Fruit fly (Drosophila melanogaster): ENCODE results near the gene CG14275.

The CG14275 gene

dm6 chr2L:8284913-8285619 lies 42.2 kb upstream of the CG14275 start (continued):
- TF ChIP-seq bab2 (GFP tag; optimal IDR thresholded peaks at IDR 0.05) (no peak), CG11723 (GFP tag; optimal IDR thresholded peaks at IDR 0.05) (no peak), CG9932 (GFP tag; IDR thresholded peaks at IDR 0.05) (no peak), CG2199 (GFP tag; IDR thresholded peaks at IDR 0.05) (no peak), CG8765 (GFP tag; IDR thresholded peaks at IDR 0.05) (no peak), tgo (GFP tag; IDR thresholded peaks at IDR 0.05) (no peak), CG42726 (GFP tag; IDR thresholded peaks at IDR 0.05; ENCODE audit: partially characterized antibody) (no peak), Hand (GFP tag; optimal IDR thresholded peaks at IDR 0.05) (no peak), Atf-2 (GFP tag; optimal IDR thresholded peaks at IDR 0.05) (no peak), CG2116 (GFP tag; optimal IDR thresholded peaks at IDR 0.05) (no peak), CG16813 (GFP tag; IDR thresholded peaks at IDR 0.05; ENCODE audit: partially characterized antibody) (no peak), Tbp (GFP tag; optimal IDR thresholded peaks at IDR 0.05) (no peak), CG9727 (GFP tag; optimal IDR thresholded peaks at IDR 0.05) (no peak), CG14667 (GFP tag; IDR thresholded peaks at IDR 0.05) (no peak), nau (GFP tag; optimal IDR thresholded peaks at IDR 0.05) (no peak), gcm2 (GFP tag; optimal IDR thresholded peaks at IDR 0.05) (no peak), CG12071 (GFP tag; optimal IDR thresholded peaks at IDR 0.05) (no peak), jumu (GFP tag; optimal IDR thresholded peaks at IDR 0.05) (no peak), CG1529 (GFP tag; optimal IDR thresholded peaks at IDR 0.05) (no peak), fu2 (GFP tag; optimal IDR thresholded peaks at IDR 0.05) (no peak), Max (GFP tag; optimal IDR thresholded peaks at IDR 0.05) (no peak), CG7839 (tag; optimal IDR thresholded peaks at IDR 0.05) (peak; percentile 41), CG17829 (tag; optimal IDR thresholded peaks at IDR 0.05) (peak; percentile 5), ems (GFP tag; optimal IDR thresholded peaks at IDR 0.05) (no peak), peb (GFP tag; IDR thresholded peaks at IDR 0.05) (no peak), danr (GFP tag; IDR thresholded peaks at IDR 0.05) (no peak), phol (tag; optimal IDR thresholded peaks at IDR 0.05) (peak; percentile 47), CG17186 (GFP tag; optimal IDR thresholded peaks at IDR 0.05) (no peak), br (optimal IDR thresholded peaks at IDR 0.05) (no peak), CG2678 (tag; optimal IDR thresholded peaks at IDR 0.05) (peak; percentile 19), schlank (tag; optimal IDR thresholded peaks at IDR 0.05) (no peak), CG18619 (GFP tag; optimal IDR thresholded peaks at IDR 0.05) (no peak), wek (GFP tag; optimal IDR thresholded peaks at IDR 0.05) (no peak), Hey (tag; optimal IDR thresholded peaks at IDR 0.05) (no peak), CG17612 (GFP tag; IDR thresholded peaks at IDR 0.05) (no peak), CG12391 (tag; optimal IDR thresholded peaks at IDR 0.05) (peak; percentile 17), Dref (GFP tag; IDR thresholded peaks at IDR 0.05) (no peak), odd (GFP tag; optimal IDR thresholded peaks at IDR 0.05) (peak; percentile 4), corto (GFP tag; optimal IDR thresholded peaks at IDR 0.05) (no peak), CG34224 (GFP tag; IDR thresholded peaks at IDR 0.05; ENCODE audit: partially characterized antibody) (no peak), NfI (GFP tag; optimal IDR thresholded peaks at IDR 0.05) (no peak), otp (GFP tag; IDR thresholded peaks at IDR 0.05) (no peak), CG17359 (tag; optimal IDR thresholded peaks at IDR 0.05) (peak; percentile 44), h (optimal IDR thresholded peaks at IDR 0.05) (no peak), Nf-YB (GFP tag; optimal IDR thresholded peaks at IDR 0.05) (no peak), sisA (GFP tag; IDR thresholded peaks at IDR 0.05) (no peak), Mrtf (GFP tag; IDR thresholded peaks at IDR 0.05) (no peak), bigmax (GFP tag; optimal IDR thresholded peaks at IDR 0.05) (no peak), CG8089 (GFP tag; optimal IDR thresholded peaks at IDR 0.05) (no peak), jigr1 (GFP tag; IDR thresholded peaks at IDR 0.05) (no peak), GATAe (GFP tag; conservative IDR thresholded peaks at IDR 0.05) (no peak), tio (GFP tag; optimal IDR thresholded peaks at IDR 0.05) (no peak)

All from whole organism, embryonic.